Worm (Caenorhabditis elegans): ENCODE measurements around the gene C55A6.4.

DNA sequence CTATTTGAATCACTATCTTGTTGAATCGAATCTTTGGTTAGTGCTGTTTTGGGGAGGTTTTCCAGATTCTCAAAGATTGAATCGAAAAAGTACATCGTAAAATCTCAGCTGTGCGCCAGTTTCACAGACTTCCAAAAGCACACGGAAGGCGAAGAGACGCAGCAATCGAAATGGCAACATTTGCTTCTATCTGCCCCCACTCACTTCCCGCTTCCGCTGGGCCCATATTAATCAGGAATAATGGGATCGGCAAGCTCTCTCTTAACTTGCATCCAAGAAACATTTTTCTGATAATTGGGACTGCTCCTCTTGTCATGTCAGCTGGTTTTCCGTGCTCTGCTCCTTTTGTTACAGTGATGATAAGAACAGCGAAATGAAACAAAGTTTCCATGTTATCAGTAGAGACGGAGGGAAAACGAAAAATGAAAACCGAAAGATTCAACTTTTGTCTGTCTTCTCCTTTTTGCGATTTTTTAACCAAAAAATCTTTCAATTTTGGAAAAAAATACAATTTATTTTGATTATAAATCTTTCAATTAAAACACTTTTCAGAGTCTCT is 17.9 kb upstream of the C55A6.4 start:
- TF ChIP-seq ref-1 (GFP tag; conservative IDR thresholded peaks at IDR 0.05) (no peak), med-1 (GFP tag; optimal IDR thresholded peaks at IDR 0.05; ENCODE audit: insufficient read depth) (no peak)

Data from whole organism, midembryonic.